Worm (Caenorhabditis elegans) whole organism, L2 larva: ENCODE measurements around the gene ZK180.6.

Experiments
- ama-1 ChIP-seq: fragments of 150-350 bp; optimal IDR thresholded peaks from 2 replicates; lab custom pipeline; 2018; ENCODE audit warnings: inconsistent platforms
- dmd-4 ChIP-seq: sonication (generic microtip); optimal IDR thresholded peaks from 2 replicates; lab custom pipeline; 2017; ENCODE audit warnings: missing biosample characterization, missing genetic modification characterization
- lin-39 ChIP-seq: fragments of 150-350 bp; optimal IDR thresholded peaks from 2 replicates; lab custom pipeline; 2014; ENCODE audit warnings: missing biosample characterization, missing genetic modification reagents, missing genetic modification characterization
- lsy-2 ChIP-seq, 2 experiments: fragments of 150-350 bp in 1 of 2; sonication (generic microtip) in 1 of 2; optimal IDR thresholded peaks; 2 replicates each; lab custom pipeline; 2014 to 2017; ENCODE audit warnings: missing biosample characterization in 2 of 2, missing genetic modification characterization in 2 of 2
- nhr-10 ChIP-seq: sonication (generic microtip); optimal IDR thresholded peaks from 2 replicates; lab custom pipeline; 2017; ENCODE audit warnings: missing biosample characterization, missing genetic modification characterization
- nhr-12 ChIP-seq: fragments of 150-350 bp; optimal IDR thresholded peaks from 2 replicates; lab custom pipeline; 2014; ENCODE audit warnings: missing biosample characterization, missing genetic modification characterization
- nhr-237 ChIP-seq: fragments of 150-350 bp; optimal IDR thresholded peaks from 2 replicates; lab custom pipeline; 2014; ENCODE audit warnings: missing biosample characterization, missing genetic modification characterization
- nhr-25 ChIP-seq: fragments of 150-350 bp; sonication (generic microtip); optimal IDR thresholded peaks from 3 replicates; lab custom pipeline; 2014; ENCODE audit warnings: missing biosample characterization, missing genetic modification characterization
- nhr-77 ChIP-seq: fragments of 150-350 bp; optimal IDR thresholded peaks from 2 replicates; lab custom pipeline; 2014; ENCODE audit warnings: missing biosample characterization, missing genetic modification characterization
- unc-39 ChIP-seq: fragments of 150-350 bp; optimal IDR thresholded peaks from 2 replicates; lab custom pipeline; 2014; ENCODE audit warnings: missing biosample characterization, missing genetic modification characterization
- unc-55 ChIP-seq: fragments of 150-350 bp; sonication (generic microtip); optimal IDR thresholded peaks from 3 replicates; lab custom pipeline; 2014; ENCODE audit warnings: missing biosample characterization, missing genetic modification reagents, missing genetic modification characterization
- unc-62 ChIP-seq: fragments of 150-350 bp; optimal IDR thresholded peaks from 2 replicates; lab custom pipeline; 2014; ENCODE audit warnings: missing biosample characterization, missing genetic modification reagents, missing genetic modification characterization
- ztf-11 ChIP-seq: sonication (generic microtip); optimal IDR thresholded peaks from 2 replicates; lab custom pipeline; 2017; ENCODE audit warnings: missing biosample characterization, missing genetic modification characterization
- ztf-4 ChIP-seq: fragments of 150-350 bp; optimal IDR thresholded peaks from 2 replicates; lab custom pipeline; 2014; ENCODE audit warnings: missing biosample characterization, missing genetic modification characterization

DNA sequence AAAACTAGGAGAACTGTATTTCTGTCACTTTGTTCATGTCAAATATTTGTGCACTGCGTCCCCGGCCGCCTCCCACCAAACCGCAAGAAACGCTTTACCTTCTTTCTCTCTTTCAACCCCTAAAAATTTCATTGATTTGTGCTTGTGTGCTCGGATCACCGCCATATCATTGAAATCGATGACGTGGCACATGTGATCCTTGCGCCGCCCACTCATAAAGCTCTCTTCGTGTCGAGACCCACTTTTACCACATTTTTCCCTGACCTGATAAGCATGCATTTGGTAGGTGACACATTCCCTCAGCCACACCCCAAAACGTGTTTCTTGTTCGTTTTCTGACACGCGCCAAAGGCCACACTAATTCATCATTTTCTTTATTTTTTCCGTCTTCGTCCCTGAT lies 32.9 kb upstream of the ZK180.6 start:
- TF ChIP-seq nhr-25 (tag; lab: Kevin White, UChicago) (no peak), nhr-237 (tag; lab: Kevin White, UChicago) (no peak), unc-62 (GFP tag; lab: Kevin White, UChicago) (no peak), lin-39 (no peak), ztf-11 (no peak), unc-39 (no peak), nhr-12 (tag; lab: Kevin White, UChicago) (no peak), dmd-4 (tag; lab: Kevin White, UChicago) (no peak), ama-1 (lab: Kevin White, UChicago) (no peak), unc-55 (GFP tag; lab: Kevin White, UChicago) (no peak), lsy-2 (tag; optimal IDR thresholded peaks at IDR 0.05; lab: Kevin White, UChicago) (no peak), nhr-10 (tag; lab: Kevin White, UChicago) (no peak), ztf-4 (no peak), nhr-77 (tag; lab: Kevin White, UChicago) (no peak)
